Worm (Caenorhabditis elegans): ENCODE measurements around the gene ifet-1.

ce11 chrIII:4488892-4489409, 14.0 kb upstream of the ifet-1 start, which contains the start of gene cpg-1:
- no peak for TF ChIP-seq jun-1 (tag; optimal IDR thresholded peaks at IDR 0.05)
- no peak for TF ChIP-seq unc-62 (GFP tag; optimal IDR thresholded peaks at IDR 0.05)
- TF ChIP-seq skn-1 (tag; optimal IDR thresholded peaks at IDR 0.05) = no peak
- TF ChIP-seq zag-1 (tag; optimal IDR thresholded peaks at IDR 0.05) = no peak
- no peak for TF ChIP-seq ceh-16 (tag; optimal IDR thresholded peaks at IDR 0.05)
- TF ChIP-seq nhr-237 (tag; optimal IDR thresholded peaks at IDR 0.05) = no peak
- TF ChIP-seq ZK546.5 (tag; optimal IDR thresholded peaks at IDR 0.05) = no peak
- no peak for TF ChIP-seq unc-39 (tag; optimal IDR thresholded peaks at IDR 0.05)
